Fruit fly (Drosophila melanogaster) whole organism, embryonic: ENCODE results near the gene CG17364.

Experiments used
- Antp ChIP-seq: fragments of 200-800 bp; sonication (Bioruptor generic); optimal IDR thresholded peaks from 3 replicates; lab custom pipeline; 2016; ENCODE audit warnings: missing biosample characterization, missing genetic modification characterization
- Asciz ChIP-seq: fragments of 200-800 bp; sonication (Bioruptor generic); optimal IDR thresholded peaks from 2 replicates; lab custom pipeline; 2017; ENCODE audit warnings: missing biosample characterization, mild to moderate bottlenecking, missing genetic modification characterization, missing genetic modification reagents
- BtbVII ChIP-seq: fragments of 200-800 bp; sonication (Bioruptor generic); optimal IDR thresholded peaks from 3 replicates; lab custom pipeline; 2017; ENCODE audit warnings: missing biosample characterization, mild to moderate bottlenecking, missing genetic modification characterization
- CG10321 ChIP-seq: fragments of 200-800 bp; sonication (Bioruptor generic); IDR thresholded peaks from 2 replicates; pipeline ENCODE4 v1.3.6; 2022; ENCODE audit warnings: missing biosample characterization, missing genetic modification characterization
- CG10431 ChIP-seq: fragments of 200-800 bp; sonication (Bioruptor generic); optimal IDR thresholded peaks from 3 replicates; lab custom pipeline; 2018; ENCODE audit warnings: missing biosample characterization, mild to moderate bottlenecking, missing genetic modification characterization
- CG10654 ChIP-seq: fragments of 200-800 bp; sonication (Bioruptor generic); optimal IDR thresholded peaks from 2 replicates; lab custom pipeline; 2016; ENCODE audit warnings: missing biosample characterization, missing genetic modification characterization
- CG11093 ChIP-seq: fragments of 200-800 bp; sonication (Bioruptor generic); IDR thresholded peaks from 3 replicates; pipeline ENCODE4 v1.3.6; 2022; ENCODE audit warnings: missing biosample characterization, missing genetic modification characterization
- CG12219 ChIP-seq: fragments of 200-800 bp; sonication (Bioruptor generic); optimal IDR thresholded peaks from 3 replicates; lab custom pipeline; 2018; ENCODE audit warnings: missing biosample characterization, mild to moderate bottlenecking, missing genetic modification characterization
- CG14710 ChIP-seq: fragments of 200-800 bp; sonication (Bioruptor generic); optimal IDR thresholded peaks from 3 replicates; lab custom pipeline; 2019; ENCODE audit warnings: missing biosample characterization, mild to moderate bottlenecking, missing genetic modification characterization, moderate library complexity
- CG17829 ChIP-seq: fragments of 200-800 bp; optimal IDR thresholded peaks from 2 replicates; lab custom pipeline; 2019; ENCODE audit warnings: missing biosample characterization, mild to moderate bottlenecking, missing genetic modification characterization, moderate library complexity
- CG18619 ChIP-seq: fragments of 200-800 bp; sonication (Bioruptor generic); optimal IDR thresholded peaks from 3 replicates; lab custom pipeline; 2017; ENCODE audit warnings: missing biosample characterization, mild to moderate bottlenecking, missing genetic modification characterization
- CG2678 ChIP-seq: fragments of 200-800 bp; sonication (Bioruptor generic); optimal IDR thresholded peaks from 3 replicates; lab custom pipeline; 2019; ENCODE audit warnings: missing biosample characterization, mild to moderate bottlenecking, missing genetic modification characterization, moderate library complexity
- CG30403 ChIP-seq: fragments of 200-800 bp; sonication (Bioruptor generic); optimal IDR thresholded peaks from 3 replicates; lab custom pipeline; 2016; ENCODE audit warnings: missing biosample characterization, missing genetic modification characterization
- CG3065 ChIP-seq: fragments of 200-800 bp; sonication (Bioruptor generic); optimal IDR thresholded peaks from 2 replicates; lab custom pipeline; 2016; ENCODE audit warnings: missing biosample characterization, missing genetic modification characterization
- CG33557 ChIP-seq: fragments of 200-800 bp; sonication (Bioruptor generic); optimal IDR thresholded peaks from 2 replicates; lab custom pipeline; 2019; ENCODE audit warnings: missing biosample characterization, mild to moderate bottlenecking, missing genetic modification characterization, moderate library complexity
- CG3847 ChIP-seq: fragments of 200-800 bp; sonication (Bioruptor generic); IDR thresholded peaks from 2 replicates; pipeline ENCODE4 v1.3.6; 2022; ENCODE audit warnings: missing biosample characterization, missing genetic modification characterization
- CG3995 ChIP-seq: fragments of 200-800 bp; sonication (Bioruptor generic); optimal IDR thresholded peaks from 3 replicates; lab custom pipeline; 2016; ENCODE audit warnings: missing biosample characterization, missing genetic modification characterization
- CG4282 ChIP-seq: fragments of 200-800 bp; sonication (Bioruptor generic); optimal IDR thresholded peaks from 2 replicates; lab custom pipeline; 2016; ENCODE audit warnings: missing biosample characterization, missing genetic modification characterization
- CG4404 ChIP-seq: fragments of 200-800 bp; sonication (Bioruptor generic); IDR thresholded peaks from 2 replicates; pipeline ENCODE4 v1.3.6; 2022; ENCODE audit warnings: missing biosample characterization, missing genetic modification characterization
- CG8281 ChIP-seq: fragments of 200-800 bp; sonication (Bioruptor generic); optimal IDR thresholded peaks from 2 replicates; lab custom pipeline; 2018; ENCODE audit warnings: missing biosample characterization, mild to moderate bottlenecking, missing genetic modification characterization, moderate library complexity
- CG8944 ChIP-seq: fragments of 200-800 bp; sonication (Bioruptor generic); optimal IDR thresholded peaks from 3 replicates; lab custom pipeline; 2016; ENCODE audit warnings: missing biosample characterization, missing genetic modification characterization
- CG9609 ChIP-seq: fragments of 200-800 bp; sonication (Bioruptor generic); optimal IDR thresholded peaks from 3 replicates; lab custom pipeline; 2016; ENCODE audit warnings: missing biosample characterization, missing genetic modification characterization
- CG9817 ChIP-seq: fragments of 200-800 bp; sonication (Bioruptor generic); optimal IDR thresholded peaks from 2 replicates; lab custom pipeline; 2018; ENCODE audit warnings: missing biosample characterization, mild to moderate bottlenecking, missing genetic modification characterization, moderate library complexity
- CTCF ChIP-seq: fragments of 200-800 bp; sonication (Bioruptor generic); optimal IDR thresholded peaks from 2 replicates; lab custom pipeline; 2017; ENCODE audit warnings: missing biosample characterization, mild to moderate bottlenecking, missing genetic modification characterization, moderate library complexity
- Camta ChIP-seq: fragments of 200-800 bp; sonication (Bioruptor generic); optimal IDR thresholded peaks from 2 replicates; lab custom pipeline; 2016; ENCODE audit warnings: missing biosample characterization, missing genetic modification characterization
- CkIIα-i1 ChIP-seq: fragments of 200-800 bp; sonication (Bioruptor generic); IDR thresholded peaks from 2 replicates; pipeline ENCODE4 v1.3.6; 2022; ENCODE audit warnings: missing biosample characterization, missing genetic modification characterization
- CrebB ChIP-seq: fragments of 200-800 bp; sonication (Bioruptor generic); optimal IDR thresholded peaks from 3 replicates; lab custom pipeline; 2018; ENCODE audit warnings: missing biosample characterization, mild to moderate bottlenecking, missing genetic modification characterization
- Dbx ChIP-seq: fragments of 200-800 bp; sonication (Bioruptor generic); IDR thresholded peaks from 3 replicates; pipeline ENCODE4 v1.3.6; 2022; ENCODE audit warnings: missing biosample characterization, missing genetic modification characterization
- Dp ChIP-seq: fragments of 200-800 bp; sonication (Bioruptor generic); optimal IDR thresholded peaks from 2 replicates; lab custom pipeline; 2018; ENCODE audit warnings: missing biosample characterization, mild to moderate bottlenecking, missing genetic modification characterization, moderate library complexity
- Fer3 ChIP-seq: fragments of 200-800 bp; sonication (Bioruptor generic); optimal IDR thresholded peaks from 2 replicates; lab custom pipeline; 2018; ENCODE audit warnings: missing biosample characterization, mild to moderate bottlenecking, missing genetic modification characterization, moderate library complexity
- YL-1 ChIP-seq: fragments of 200-800 bp; sonication (Bioruptor generic); optimal IDR thresholded peaks from 3 replicates; lab custom pipeline; 2017; ENCODE audit warnings: missing biosample characterization, mild to moderate bottlenecking, missing genetic modification characterization
- cad ChIP-seq: fragments of >200 bp; optimal IDR thresholded peaks from 2 replicates; lab custom pipeline; 2017; ENCODE audit warnings: missing biosample characterization, missing genetic modification characterization
- croc ChIP-seq: fragments of 200-800 bp; sonication (Bioruptor generic); conservative IDR thresholded peaks from 3 replicates; pipeline ENCODE4 v1.3.6; 2022; ENCODE audit warnings: missing biosample characterization, missing genetic modification characterization
- dimm ChIP-seq: fragments of 200-800 bp; sonication (Bioruptor generic); IDR thresholded peaks from 2 replicates; pipeline ENCODE4 v1.3.6; 2022; ENCODE audit warnings: missing biosample characterization, missing genetic modification characterization
- disco-r ChIP-seq: fragments of 200-800 bp; sonication (Bioruptor generic); optimal IDR thresholded peaks from 2 replicates; lab custom pipeline; 2016; ENCODE audit warnings: missing biosample characterization, missing genetic modification characterization
- dysf ChIP-seq: fragments of 200-800 bp; sonication (Bioruptor generic); IDR thresholded peaks from 3 replicates; pipeline ENCODE4 v1.3.6; 2022; ENCODE audit warnings: missing biosample characterization, missing genetic modification characterization
- gem ChIP-seq: fragments of 200-800 bp; sonication (Bioruptor generic); optimal IDR thresholded peaks from 2 replicates; lab custom pipeline; 2019; ENCODE audit warnings: missing biosample characterization, mild to moderate bottlenecking, missing genetic modification characterization, moderate library complexity
- gsb-n ChIP-seq: fragments of 200-800 bp; sonication (Bioruptor generic); optimal IDR thresholded peaks from 3 replicates; lab custom pipeline; 2018; ENCODE audit warnings: missing biosample characterization, mild to moderate bottlenecking, missing genetic modification characterization
- inv ChIP-seq: fragments of 200-800 bp; sonication (Bioruptor generic); IDR thresholded peaks from 2 replicates; pipeline ENCODE4 v1.3.6; 2022; ENCODE audit warnings: missing biosample characterization, missing genetic modification characterization; ENCODE audit not compliant: partially characterized antibody
- kni ChIP-seq: fragments of 200-800 bp; sonication (Bioruptor generic); optimal IDR thresholded peaks from 3 replicates; lab custom pipeline; 2017; ENCODE audit warnings: mild to moderate bottlenecking, missing biosample characterization, missing genetic modification reagents, missing genetic modification characterization
- lab ChIP-seq: fragments of 200-800 bp; sonication (Bioruptor generic); optimal IDR thresholded peaks from 3 replicates; lab custom pipeline; 2017; ENCODE audit warnings: missing biosample characterization, missing genetic modification characterization, mild to moderate bottlenecking, moderate library complexity, missing genetic modification reagents
- mld ChIP-seq: fragments of 200-800 bp; sonication (Bioruptor generic); IDR thresholded peaks from 3 replicates; pipeline ENCODE4 v1.3.6; 2022; ENCODE audit warnings: missing biosample characterization, missing genetic modification characterization; ENCODE audit not compliant: partially characterized antibody
- nau ChIP-seq: fragments of 200-800 bp; sonication (Bioruptor generic); optimal IDR thresholded peaks from 3 replicates; lab custom pipeline; 2017; ENCODE audit warnings: missing biosample characterization, mild to moderate bottlenecking, missing genetic modification characterization, missing genetic modification reagents
- nerfin-1 ChIP-seq: fragments of 200-800 bp; sonication (Bioruptor generic); optimal IDR thresholded peaks from 3 replicates; lab custom pipeline; 2019; ENCODE audit warnings: missing biosample characterization, mild to moderate bottlenecking, missing genetic modification characterization, moderate library complexity
- pho ChIP-seq: fragments of 200-800 bp; sonication (Bioruptor generic); optimal IDR thresholded peaks from 2 replicates; lab custom pipeline; 2016; ENCODE audit warnings: missing biosample characterization, missing genetic modification characterization
- prd ChIP-seq, 3 experiments: fragments of >200 bp in 2 of 3; fragments of 200-800 bp in 1 of 3; sonication (Bioruptor generic) in 1 of 3; optimal IDR thresholded peaks in 2 of 3; IDR thresholded peaks in 1 of 3; 2 replicates in 2 of 3; 3 replicates in 1 of 3; pipeline versions ENCODE4 v1.3.6 to Lab custom; 2017 to 2022; ENCODE audit warnings: missing biosample characterization in 1 of 3, missing genetic modification characterization in 1 of 3
- run ChIP-seq: fragments of 200-800 bp; sonication (Bioruptor generic); optimal IDR thresholded peaks from 3 replicates; lab custom pipeline; 2018; ENCODE audit warnings: missing biosample characterization, mild to moderate bottlenecking, missing genetic modification characterization
- salm ChIP-seq: fragments of 200-800 bp; sonication (Bioruptor generic); optimal IDR thresholded peaks from 2 replicates; lab custom pipeline; 2018; ENCODE audit warnings: missing biosample characterization, mild to moderate bottlenecking, missing genetic modification characterization
- seq ChIP-seq: fragments of 200-800 bp; sonication (Bioruptor generic); IDR thresholded peaks from 2 replicates; pipeline ENCODE4 v1.3.6; 2022; ENCODE audit warnings: missing biosample characterization, missing genetic modification characterization
- sim ChIP-seq: fragments of 200-800 bp; sonication (Bioruptor generic); IDR thresholded peaks from 2 replicates; pipeline ENCODE4 v1.3.6; 2022; ENCODE audit warnings: missing biosample characterization, missing genetic modification characterization
- tap ChIP-seq: fragments of 200-800 bp; optimal IDR thresholded peaks from 3 replicates; lab custom pipeline; 2019; ENCODE audit warnings: missing biosample characterization, mild to moderate bottlenecking, missing genetic modification characterization, moderate library complexity
- zf30C ChIP-seq: fragments of 200-800 bp; sonication (Bioruptor generic); optimal IDR thresholded peaks from 3 replicates; lab custom pipeline; 2018; ENCODE audit warnings: missing biosample characterization, mild to moderate bottlenecking, missing genetic modification characterization

Gene CG17364

dm6 chr3L:14004041-14004407 lies 10.8 kb upstream of the CG17364 start (continued):
- peak; percentile 27 for TF ChIP-seq CG14710 (tag; lab: Kevin White, UChicago)
- no peak for TF ChIP-seq inv (GFP tag; lab: Robert Waterston, UW)
- no peak for TF ChIP-seq mld (GFP tag; lab: Robert Waterston, UW)
- TF ChIP-seq CG2678: no peak
- no peak for TF ChIP-seq CkIIα-i1 (GFP tag; lab: Robert Waterston, UW)
- TF ChIP-seq CG18619 (GFP tag; lab: Kevin White, UChicago): no peak
- TF ChIP-seq pho: no peak
- TF ChIP-seq CG12219: no peak
- TF ChIP-seq zf30C (GFP tag; lab: Kevin White, UChicago): no peak
- TF ChIP-seq Camta (GFP tag; lab: Kevin White, UChicago): no peak
- peak; percentile 5; the same call in 1 of the 3 replicates for TF ChIP-seq dysf (GFP tag; lab: Robert Waterston, UW)
- no peak for TF ChIP-seq CG8944 (GFP tag; lab: Kevin White, UChicago)
- TF ChIP-seq CG30403 (GFP tag; lab: Kevin White, UChicago): no peak
- TF ChIP-seq CG10431 (GFP tag; lab: Kevin White, UChicago): peak; percentile 48
- TF ChIP-seq Antp (GFP tag; lab: Kevin White, UChicago): no peak
- no peak for TF ChIP-seq CG4282 (GFP tag; lab: Kevin White, UChicago)
- no peak for TF ChIP-seq run
- no peak for TF ChIP-seq CG4404 (GFP tag; lab: Robert Waterston, UW)
- no peak for TF ChIP-seq nau (GFP tag; lab: Kevin White, UChicago)
- TF ChIP-seq gsb-n (tag; lab: Kevin White, UChicago): no peak
- peak; percentile 27; the same call in 1 of the 3 replicates for TF ChIP-seq CG11093
- no peak for TF ChIP-seq CG8281 (tag; lab: Kevin White, UChicago)
- TF ChIP-seq CTCF: no peak
- no peak for TF ChIP-seq sim (GFP tag; lab: Robert Waterston, UW)
- peak; percentile 9 for TF ChIP-seq CG17829 (tag; lab: Kevin White, UChicago)
- TF ChIP-seq Asciz: no peak
- TF ChIP-seq CG3065: no peak
- TF ChIP-seq kni (GFP tag; lab: Kevin White, UChicago): no peak
- no peak for TF ChIP-seq Dp
- peak; percentile 20 for TF ChIP-seq lab (GFP tag; lab: Kevin White, UChicago)
- TF ChIP-seq salm: no peak
- TF ChIP-seq CG33557: peak; percentile 37
- TF ChIP-seq croc: no peak
- no peak for TF ChIP-seq gem
- TF ChIP-seq CG9609 (GFP tag; lab: Kevin White, UChicago): no peak
- no peak for TF ChIP-seq dimm
- no peak for TF ChIP-seq CrebB (tag; lab: Kevin White, UChicago)
- TF ChIP-seq seq: peak; percentile 9; the same call in 1 of the 2 replicates
- peak; percentile 61; the same call in 2 of the 3 replicates for TF ChIP-seq Dbx (GFP tag; lab: Robert Waterston, UW)
- no peak for TF ChIP-seq cad (GFP tag; lab: Kevin White, UChicago)
- TF ChIP-seq BtbVII: no peak
- no peak for TF ChIP-seq disco-r (GFP tag; lab: Kevin White, UChicago)
- TF ChIP-seq prd (optimal IDR thresholded peaks at IDR 0.05; lab: Kevin White, UChicago): no peak
- TF ChIP-seq prd (GFP tag; IDR thresholded peaks at IDR 0.05; lab: Robert Waterston, UW): no peak
- no peak for TF ChIP-seq Fer3 (tag; lab: Kevin White, UChicago)
- TF ChIP-seq CG10321: peak; percentile 99
- peak; percentile 5; the same call in 1 of the 2 replicates for TF ChIP-seq CG3847 (GFP tag; lab: Robert Waterston, UW)
- TF ChIP-seq tap (tag; lab: Kevin White, UChicago): no peak
- TF ChIP-seq nerfin-1: peak; percentile 64
- TF ChIP-seq YL-1 (GFP tag; lab: Kevin White, UChicago): peak; percentile 92
- peak; percentile 82 for TF ChIP-seq CG3995
- no peak for TF ChIP-seq CG10654 (GFP tag; lab: Kevin White, UChicago)
- no peak for TF ChIP-seq CG9817 (tag; lab: Kevin White, UChicago)
